In genomic region chrX:6250272-6250752, ce11 we compare ENCODE assay signal across 4 worm cellular contexts.
TF ChIP-seq lines count a peak whose summit lies in the region.

No protein-coding gene starts in this region.

TF ChIP-seq in whole organism, L1 larva, 84 proteins besides CTCF, POLR2A, EP300 and RAD21 (continued from another document):
- peak in 4 of 6 experiments; percentile 62 to 92 (median 76) for TF ChIP-seq elt-3 (tag; optimal IDR thresholded peaks at IDR 0.05; lab: Kevin White, UChicago)
- TF ChIP-seq nhr-237 (tag; optimal IDR thresholded peaks at IDR 0.05; lab: Kevin White, UChicago) = peak; percentile 15
- TF ChIP-seq jun-1 (tag; optimal IDR thresholded peaks at IDR 0.05; lab: Kevin White, UChicago) = peak; percentile 47
- peak; percentile 54 for TF ChIP-seq xbp-1 (tag; optimal IDR thresholded peaks at IDR 0.05; lab: Kevin White, UChicago)
- peak in 1 of 2 experiments; percentile 60 for TF ChIP-seq mdl-1 (tag; optimal IDR thresholded peaks at IDR 0.05; lab: Kevin White, UChicago)
- peak; percentile 68 for TF ChIP-seq tbx-2 (tag; optimal IDR thresholded peaks at IDR 0.05; lab: Kevin White, UChicago)
- peak; percentile 34 for TF ChIP-seq nhr-11 (tag; optimal IDR thresholded peaks at IDR 0.05; lab: Kevin White, UChicago)

TF ChIP-seq in whole organism, L2 larva, 48 proteins besides CTCF, POLR2A, EP300 and RAD21 (continued from another document):
- peak; percentile 9 to 28 for TF ChIP-seq mdl-1 (tag; optimal IDR thresholded peaks at IDR 0.05; lab: Kevin White, UChicago)
- peak; percentile 87 for TF ChIP-seq sma-9 (GFP tag; optimal IDR thresholded peaks at IDR 0.05; lab: Kevin White, UChicago)
- no peak for TF ChIP-seq sma-9 (tag; optimal IDR thresholded peaks at IDR 0.05; lab: Kevin White, UChicago)
- TF ChIP-seq gmeb-1 (tag; optimal IDR thresholded peaks at IDR 0.05; lab: Kevin White, UChicago) = peak; percentile 6
- TF ChIP-seq nhr-23 (tag; optimal IDR thresholded peaks at IDR 0.05; lab: Kevin White, UChicago) = no peak
- TF ChIP-seq aly-2 (tag; optimal IDR thresholded peaks at IDR 0.05; lab: Kevin White, UChicago) = no peak
- TF ChIP-seq nhr-10 (tag; optimal IDR thresholded peaks at IDR 0.05; lab: Kevin White, UChicago) = no peak
- TF ChIP-seq blmp-1 (tag; optimal IDR thresholded peaks at IDR 0.05; lab: Kevin White, UChicago; ENCODE audit: insufficient read depth) = peak; percentile 1
- TF ChIP-seq mab-5 (tag; optimal IDR thresholded peaks at IDR 0.05; lab: Kevin White, UChicago) = no peak
TF ChIP-seq in whole organism, L2 larva: peak in this region for 18.

TF ChIP-seq in whole organism, L3 larva, 47 proteins besides CTCF, POLR2A, EP300 and RAD21 (continued from another document):
- TF ChIP-seq unc-62 (GFP tag; optimal IDR thresholded peaks at IDR 0.05; lab: Kevin White, UChicago) (peak; percentile 44), nhr-28 (tag; optimal IDR thresholded peaks at IDR 0.05; lab: Kevin White, UChicago) (no peak), R02D3.7 (tag; optimal IDR thresholded peaks at IDR 0.05; lab: Kevin White, UChicago) (peak; percentile 1), nhr-77 (tag; optimal IDR thresholded peaks at IDR 0.05; lab: Kevin White, UChicago) (no peak), skn-1 (tag; optimal IDR thresholded peaks at IDR 0.05; lab: Kevin White, UChicago) (no peak), elt-3 (tag; optimal IDR thresholded peaks at IDR 0.05; lab: Kevin White, UChicago) (peak in 1 of 3 experiments; percentile 46), ceh-16 (tag; optimal IDR thresholded peaks at IDR 0.05; lab: Kevin White, UChicago) (no peak), mdl-1 (tag; optimal IDR thresholded peaks at IDR 0.05; lab: Kevin White, UChicago) (no peak)

TF ChIP-seq in whole organism, L4 larva, 104 proteins besides CTCF, POLR2A, EP300 and RAD21 (continued from another document):
- TF ChIP-seq vab-7 (GFP tag; IDR thresholded peaks at IDR 0.05; lab: Robert Waterston, UW) (no peak), mdt-29 (GFP tag; IDR thresholded peaks at IDR 0.05; lab: Robert Waterston, UW) (no peak), unc-39 (tag; optimal IDR thresholded peaks at IDR 0.05; lab: Kevin White, UChicago) (no peak), set-16 (GFP tag; IDR thresholded peaks at IDR 0.05; lab: Robert Waterston, UW) (0 out of 2 replicates have a peak, but pooled peaks have one; percentile 8), F26F4.8 (GFP tag; conservative IDR thresholded peaks at IDR 0.05; lab: Robert Waterston, UW) (no peak), R02D3.7 (tag; optimal IDR thresholded peaks at IDR 0.05; lab: Kevin White, UChicago) (no peak), Y5F2A.4 (GFP tag; optimal IDR thresholded peaks at IDR 0.05; lab: Kevin White, UChicago) (no peak), ceh-20 (GFP tag; IDR thresholded peaks at IDR 0.05; lab: Robert Waterston, UW) (0 out of 2 replicates have a peak, but pooled peaks have one; percentile 23), nhr-28 (tag; optimal IDR thresholded peaks at IDR 0.05; lab: Kevin White, UChicago) (peak; percentile 72), egl-43 (GFP tag; IDR thresholded peaks at IDR 0.05; lab: Robert Waterston, UW) (no peak), F49E8.2 (tag; optimal IDR thresholded peaks at IDR 0.05; lab: Kevin White, UChicago; ENCODE audit: borderline replicate concordance) (no peak), lin-13 (GFP tag; optimal IDR thresholded peaks at IDR 0.05; lab: Kevin White, UChicago) (peak; percentile 23), Y105C5A.15 (GFP tag; IDR thresholded peaks at IDR 0.05; lab: Robert Waterston, UW) (no peak), lsy-2 (tag; optimal IDR thresholded peaks at IDR 0.05; lab: Kevin White, UChicago) (peak in 1 of 2 experiments; percentile 31), D1046.2 (GFP tag; IDR thresholded peaks at IDR 0.05; lab: Robert Waterston, UW) (no peak), nhr-237 (tag; optimal IDR thresholded peaks at IDR 0.05; lab: Kevin White, UChicago) (no peak), ceh-62 (tag; optimal IDR thresholded peaks at IDR 0.05; lab: Kevin White, UChicago) (no peak), ctbp-1 (GFP tag; IDR thresholded peaks at IDR 0.05; lab: Robert Waterston, UW) (no peak), unc-130 (GFP tag; optimal IDR thresholded peaks at IDR 0.05; lab: Kevin White, UChicago) (no peak), rbr-2 (tag; optimal IDR thresholded peaks at IDR 0.05; lab: Kevin White, UChicago) (peak; percentile 26), dve-1 (tag; optimal IDR thresholded peaks at IDR 0.05; lab: Kevin White, UChicago; ENCODE audit: insufficient read depth) (peak; percentile 16), aha-1 (tag; lab: Kevin White, UChicago) (peak; percentile 7), ztf-7 (tag; optimal IDR thresholded peaks at IDR 0.05; lab: Kevin White, UChicago) (peak; percentile 81), mes-2 (tag; optimal IDR thresholded peaks at IDR 0.05; lab: Kevin White, UChicago; ENCODE audit: poor library complexity, severe bottlenecking) (peak; percentile 32), snpc-1.2 (GFP tag; IDR thresholded peaks at IDR 0.05; lab: Robert Waterston, UW) (no peak), lin-39 (tag; optimal IDR thresholded peaks at IDR 0.05; lab: Kevin White, UChicago) (no peak), pqm-1 (tag; optimal IDR thresholded peaks at IDR 0.05; lab: Kevin White, UChicago) (peak; percentile 66)
